Worm (Caenorhabditis elegans) whole organism, early embryonic: ENCODE measurements around the gene C25F9.13.

ENCODE experiments used
- B0310.2 ChIP-seq: sonication (generic microtip); optimal IDR thresholded peaks from 2 replicates; lab custom pipeline; 2016; ENCODE audit warnings: mild to moderate bottlenecking, missing genetic modification characterization, missing compliant biosample characterization
- F13C5.2 ChIP-seq: sonication (generic microtip); optimal IDR thresholded peaks from 2 replicates; lab custom pipeline; 2017; ENCODE audit warnings: mild to moderate bottlenecking, missing genetic modification characterization, inconsistent platforms, missing compliant biosample characterization
- aly-1 ChIP-seq: sonication (generic microtip); optimal IDR thresholded peaks from 2 replicates; lab custom pipeline; 2016; ENCODE audit warnings: missing genetic modification characterization, missing compliant biosample characterization
- ama-1 ChIP-seq: fragments of 150-350 bp; optimal IDR thresholded peaks from 2 replicates; lab custom pipeline; 2014
- ets-7 ChIP-seq: sonication (generic microtip); optimal IDR thresholded peaks from 2 replicates; lab custom pipeline; 2016; ENCODE audit warnings: missing genotype, missing genetic modification characterization, missing compliant biosample characterization
- flt-1 ChIP-seq: fragments of 200-800 bp; sonication (Bioruptor generic); IDR thresholded peaks from 2 replicates; pipeline ENCODE4 v1.3.6; 2022; ENCODE audit warnings: missing genetic modification characterization, missing compliant biosample characterization
- hmbx-1 ChIP-seq: sonication (generic microtip); optimal IDR thresholded peaks from 2 replicates; lab custom pipeline; 2016; ENCODE audit warnings: mild to moderate bottlenecking, missing genetic modification characterization, missing compliant biosample characterization
- hmg-4 ChIP-seq: fragments of 200-800 bp; sonication (Bioruptor generic); optimal IDR thresholded peaks from 2 replicates; lab custom pipeline; 2018; ENCODE audit warnings: mild to moderate bottlenecking, missing genetic modification characterization, missing compliant biosample characterization
- hnd-1 ChIP-seq: sonication (generic microtip); optimal IDR thresholded peaks from 2 replicates; lab custom pipeline; 2016; ENCODE audit warnings: missing genetic modification characterization, missing compliant biosample characterization
- tbx-11 ChIP-seq: fragments of 200-800 bp; sonication (Bioruptor generic); IDR thresholded peaks from 2 replicates; pipeline ENCODE4 v1.3.6; 2022; ENCODE audit warnings: missing genetic modification characterization, missing compliant biosample characterization
- tbx-37 ChIP-seq: fragments of 200-800 bp; sonication (Bioruptor generic); conservative IDR thresholded peaks from 2 replicates; pipeline ENCODE4 v1.3.6; 2022; ENCODE audit warnings: missing genetic modification reagents, missing genetic modification characterization, missing compliant biosample characterization
- tra-4 ChIP-seq: sonication (generic microtip); optimal IDR thresholded peaks from 2 replicates; lab custom pipeline; 2017; ENCODE audit warnings: missing genetic modification characterization, missing compliant biosample characterization

DNA sequence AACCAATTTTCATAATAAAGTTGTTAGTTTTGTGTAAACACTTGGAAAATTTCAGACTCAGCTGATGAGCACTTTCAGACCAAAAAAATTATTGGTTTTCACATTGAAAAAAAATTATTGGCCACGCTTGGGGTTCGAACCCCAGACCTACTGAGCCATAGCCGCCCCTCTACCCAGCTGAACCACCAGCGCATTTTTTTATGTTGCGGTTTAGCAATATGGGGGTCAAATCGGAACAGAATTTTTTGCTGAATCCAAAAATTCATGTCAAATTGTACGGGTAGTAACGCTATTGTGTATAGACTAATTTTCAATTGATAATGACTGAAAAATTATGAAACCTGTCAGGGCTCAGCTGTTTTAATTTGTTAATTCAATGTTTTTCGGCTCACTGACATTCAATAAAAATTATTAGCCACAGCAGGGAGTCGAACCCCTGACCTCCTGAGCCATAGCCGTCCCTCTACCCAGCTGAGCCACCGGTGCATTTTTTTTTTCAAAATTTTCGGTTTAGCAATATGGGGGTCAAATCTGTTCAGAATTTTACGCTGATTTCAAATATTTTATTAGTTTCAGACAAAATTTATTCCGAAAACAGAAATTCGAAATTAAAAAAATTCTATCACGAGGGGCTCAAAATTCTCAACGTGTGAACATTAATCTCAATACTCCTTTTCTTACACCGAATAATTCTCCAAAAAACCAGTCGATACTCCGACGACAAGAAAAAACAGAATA lies 2.0 kb downstream of the C25F9.13 start:
- TF ChIP-seq ama-1 (lab: Kevin White, UChicago) (no peak), aly-1 (tag; lab: Kevin White, UChicago) (no peak), flt-1 (GFP tag; lab: Robert Waterston, UW) (no peak), ets-7 (tag; lab: Kevin White, UChicago) (no peak), hmg-4 (GFP tag; lab: Kevin White, UChicago) (no peak), tbx-37 (GFP tag; lab: Robert Waterston, UW) (no peak), tra-4 (tag; lab: Kevin White, UChicago) (no peak), tbx-11 (GFP tag; lab: Robert Waterston, UW) (no peak), hmbx-1 (tag; lab: Kevin White, UChicago) (no peak), F13C5.2 (no peak), B0310.2 (tag; lab: Kevin White, UChicago) (no peak), hnd-1 (tag; lab: Kevin White, UChicago) (no peak)
